Worm (Caenorhabditis elegans): ENCODE measurements around the gene vps-16.

DNA sequence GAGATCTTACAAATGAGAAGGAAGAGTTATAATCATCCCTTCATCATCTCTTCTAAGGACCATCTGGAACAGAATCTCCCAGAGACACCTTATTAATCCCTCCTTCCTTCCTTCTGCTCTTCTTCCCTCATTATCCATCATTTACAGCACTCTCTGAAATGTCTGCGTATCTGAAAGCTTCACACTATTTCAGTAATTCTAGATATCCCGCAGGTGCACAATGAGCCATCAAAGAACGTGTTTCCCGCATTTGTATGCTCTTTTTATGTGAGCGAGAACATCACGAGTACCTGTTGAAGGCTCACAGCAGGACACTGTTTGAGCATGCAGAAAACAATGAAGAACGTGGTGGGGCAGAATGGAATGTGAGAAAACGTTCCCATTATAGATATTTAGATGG is 43.3 kb downstream of the vps-16 start:
- TF ChIP-seq ama-1 (optimal IDR thresholded peaks at IDR 0.05) (no peak), hmbx-1 (tag; optimal IDR thresholded peaks at IDR 0.05) (no peak), sea-1 (GFP tag; conservative IDR thresholded peaks at IDR 0.05) (no peak), flt-1 (GFP tag; IDR thresholded peaks at IDR 0.05) (no peak), scrt-1 (GFP tag; IDR thresholded peaks at IDR 0.05) (no peak), F13C5.2 (tag; optimal IDR thresholded peaks at IDR 0.05) (no peak), tbx-11 (GFP tag; IDR thresholded peaks at IDR 0.05) (no peak), ceh-13 (GFP tag; optimal IDR thresholded peaks at IDR 0.05) (no peak), tra-4 (tag; optimal IDR thresholded peaks at IDR 0.05) (no peak), tbx-37 (GFP tag; conservative IDR thresholded peaks at IDR 0.05) (no peak)

Measured in whole organism, early embryonic.